Worm (Caenorhabditis elegans) whole organism, late embryonic: ENCODE results near the gene wdr-5.1.

ENCODE experiments used
- K02D7.2 ChIP-seq: sonication (generic microtip); optimal IDR thresholded peaks from 2 replicates; lab custom pipeline; 2017; ENCODE audit warnings: mild to moderate bottlenecking, missing genetic modification characterization, missing compliant biosample characterization
- K09A11.1 ChIP-seq: sonication (generic microtip); optimal IDR thresholded peaks from 2 replicates; lab custom pipeline; 2017; ENCODE audit warnings: antibody characterized with exemption, mild to moderate bottlenecking, missing genetic modification characterization, missing compliant biosample characterization; ENCODE audit not compliant: insufficient read depth
- ceh-18 ChIP-seq: sonication (generic microtip); optimal IDR thresholded peaks from 2 replicates; lab custom pipeline; 2016; ENCODE audit warnings: missing genetic modification characterization, missing compliant biosample characterization
- ceh-2 ChIP-seq: sonication (generic microtip); optimal IDR thresholded peaks from 2 replicates; lab custom pipeline; 2016; ENCODE audit warnings: missing genotype, missing genetic modification characterization, missing compliant biosample characterization
- ceh-24 ChIP-seq: sonication (generic microtip); optimal IDR thresholded peaks from 2 replicates; lab custom pipeline; 2016; ENCODE audit warnings: mild to moderate bottlenecking, missing genetic modification characterization, missing compliant biosample characterization
- ceh-31 ChIP-seq: sonication (generic microtip); optimal IDR thresholded peaks from 2 replicates; lab custom pipeline; 2016; ENCODE audit warnings: missing genetic modification characterization, missing compliant biosample characterization
- ceh-34 ChIP-seq: sonication (generic microtip); optimal IDR thresholded peaks from 2 replicates; lab custom pipeline; 2016; ENCODE audit warnings: mild to moderate bottlenecking, missing genetic modification characterization, missing compliant biosample characterization
- ceh-45 ChIP-seq: fragments of 200-800 bp; sonication (Bioruptor generic); IDR thresholded peaks from 2 replicates; pipeline ENCODE4 v1.3.6; 2022; ENCODE audit warnings: missing genetic modification reagents, missing genetic modification characterization, missing compliant biosample characterization
- ceh-48 ChIP-seq: sonication (generic microtip); optimal IDR thresholded peaks from 2 replicates; lab custom pipeline; 2016; ENCODE audit warnings: missing genetic modification characterization, inconsistent platforms, missing compliant biosample characterization
- che-1 ChIP-seq: sonication (generic microtip); optimal IDR thresholded peaks from 2 replicates; lab custom pipeline; 2016; ENCODE audit warnings: mild to moderate bottlenecking, missing genetic modification characterization, missing compliant biosample characterization
- ets-4 ChIP-seq: sonication (generic microtip); optimal IDR thresholded peaks from 2 replicates; lab custom pipeline; 2016; ENCODE audit warnings: missing genetic modification characterization, missing compliant biosample characterization
- hlh-13 ChIP-seq: fragments of 200-800 bp; sonication (Bioruptor generic); optimal IDR thresholded peaks from 2 replicates; lab custom pipeline; 2018; ENCODE audit warnings: mild to moderate bottlenecking, missing genetic modification characterization, missing compliant biosample characterization
- hlh-15 ChIP-seq: sonication (generic microtip); optimal IDR thresholded peaks from 2 replicates; lab custom pipeline; 2016; ENCODE audit warnings: missing genetic modification characterization, missing compliant biosample characterization
- hlh-6 ChIP-seq: sonication (generic microtip); optimal IDR thresholded peaks from 2 replicates; lab custom pipeline; 2016; ENCODE audit warnings: missing genotype, missing genetic modification characterization, missing compliant biosample characterization
- lim-6 ChIP-seq: sonication (generic microtip); optimal IDR thresholded peaks from 2 replicates; lab custom pipeline; 2016; ENCODE audit warnings: missing genetic modification characterization, missing compliant biosample characterization
- nfya-1 ChIP-seq: sonication (generic microtip); optimal IDR thresholded peaks from 2 replicates; lab custom pipeline; 2017; ENCODE audit warnings: missing genetic modification characterization, mild to moderate bottlenecking, missing compliant biosample characterization, antibody characterized with exemption, moderate library complexity
- npax-4 ChIP-seq: sonication (generic microtip); optimal IDR thresholded peaks from 2 replicates; lab custom pipeline; 2016; ENCODE audit warnings: missing genetic modification characterization, missing compliant biosample characterization
- pat-9 ChIP-seq: fragments of 200-800 bp; sonication (Bioruptor generic); optimal IDR thresholded peaks from 2 replicates; lab custom pipeline; 2018; ENCODE audit warnings: mild to moderate bottlenecking, missing genetic modification characterization, moderate library complexity, missing compliant biosample characterization
- pax-1 ChIP-seq: fragments of 150-350 bp; optimal IDR thresholded peaks from 2 replicates; lab custom pipeline; 2014; ENCODE audit warnings: missing biosample characterization, missing genetic modification characterization
- ref-2 ChIP-seq: sonication (generic microtip); optimal IDR thresholded peaks from 2 replicates; lab custom pipeline; 2016; ENCODE audit warnings: missing genetic modification characterization, missing compliant biosample characterization
- rnt-1 ChIP-seq: sonication (generic microtip); optimal IDR thresholded peaks from 2 replicates; lab custom pipeline; 2016; ENCODE audit warnings: missing genetic modification characterization, missing compliant biosample characterization
- syd-9 ChIP-seq: sonication (generic microtip); optimal IDR thresholded peaks from 2 replicates; lab custom pipeline; 2016; ENCODE audit warnings: mild to moderate bottlenecking, missing genetic modification characterization, moderate library complexity, missing compliant biosample characterization
- tbx-2 ChIP-seq: sonication (generic microtip); optimal IDR thresholded peaks from 2 replicates; lab custom pipeline; 2016; ENCODE audit warnings: missing genetic modification characterization, missing compliant biosample characterization
- tbx-7 ChIP-seq: sonication (generic microtip); optimal IDR thresholded peaks from 2 replicates; lab custom pipeline; 2016; ENCODE audit warnings: missing genotype, missing genetic modification characterization, missing compliant biosample characterization
- unc-42 ChIP-seq: sonication (generic microtip); optimal IDR thresholded peaks from 2 replicates; lab custom pipeline; 2016; ENCODE audit warnings: missing genotype, missing genetic modification characterization, missing compliant biosample characterization
- unc-55 ChIP-seq: sonication (generic microtip); optimal IDR thresholded peaks from 2 replicates; lab custom pipeline; 2017; ENCODE audit warnings: missing biosample characterization, missing genetic modification reagents, missing genetic modification characterization

Gene wdr-5.1

ce11 chrIII:3675480-3675879, 29.6 kb upstream of the wdr-5.1 start:
- TF ChIP-seq ceh-31 (tag; lab: Kevin White, UChicago) (peak; percentile 14), npax-4 (tag; lab: Kevin White, UChicago) (no peak)
- TF ChIP-seq, all 69 proteins: peak for 1

ce11 chrIII:3677378-3677777, 27.7 kb upstream of the wdr-5.1 start:
- peak; percentile 85 for TF ChIP-seq ceh-48 (tag; lab: Kevin White, UChicago)
- peak; percentile 29 for TF ChIP-seq unc-42 (tag; lab: Kevin White, UChicago)
- TF ChIP-seq K09A11.1 (tag; lab: Kevin White, UChicago) = no peak
- TF ChIP-seq ref-2 (tag; lab: Kevin White, UChicago) = peak; percentile 28
- peak; percentile 38 for TF ChIP-seq tbx-2
- TF ChIP-seq nfya-1 (tag; lab: Kevin White, UChicago) = peak; percentile 71
- TF ChIP-seq pax-1 (tag; lab: Kevin White, UChicago) = peak; percentile 48
- no peak for TF ChIP-seq syd-9
- TF ChIP-seq lim-6 (tag; lab: Kevin White, UChicago) = no peak
- no peak for TF ChIP-seq K02D7.2 (tag; lab: Kevin White, UChicago)
- peak; percentile 61 for TF ChIP-seq unc-55 (GFP tag; lab: Kevin White, UChicago)
- TF ChIP-seq ceh-18 (tag; lab: Kevin White, UChicago) = peak; percentile 8
- peak; percentile 63 for TF ChIP-seq ceh-31 (tag; lab: Kevin White, UChicago)
- TF ChIP-seq rnt-1 (tag; lab: Kevin White, UChicago) = no peak
- TF ChIP-seq ceh-34 (tag; lab: Kevin White, UChicago) = peak; percentile 64

ce11 chrIII:3679083-3679482, 26.0 kb upstream of the wdr-5.1 start:
- TF ChIP-seq ets-4 (no peak), unc-42 (tag; lab: Kevin White, UChicago) (peak; percentile 49), ceh-48 (tag; lab: Kevin White, UChicago) (no peak), pat-9 (no peak), unc-55 (GFP tag; lab: Kevin White, UChicago) (peak; percentile 0)

- TF ChIP-seq hlh-13 (GFP tag; lab: Kevin White, UChicago) = no peak
- TF ChIP-seq hlh-6 (tag; lab: Kevin White, UChicago) = no peak
- peak; percentile 10 for TF ChIP-seq ceh-31 (tag; lab: Kevin White, UChicago)
These were observed 23.6 kb upstream of the wdr-5.1 start for ce11 chrIII:3681351-3681938.

- TF ChIP-seq nfya-1 (tag; lab: Kevin White, UChicago) (peak; percentile 89), tbx-7 (tag; lab: Kevin White, UChicago) (no peak), hlh-15 (tag; lab: Kevin White, UChicago) (no peak)
- TF ChIP-seq, all 69 proteins: peak for 1
These were observed 22.1 kb upstream of the wdr-5.1 start for ce11 chrIII:3682869-3683403.

ce11 chrIII:3692516-3692915, 12.6 kb upstream of the wdr-5.1 start:
- no peak for TF ChIP-seq ceh-45
- TF ChIP-seq ceh-2 (tag; lab: Kevin White, UChicago) = no peak
- TF ChIP-seq hlh-13 (GFP tag; lab: Kevin White, UChicago) = no peak
- peak; percentile 6 for TF ChIP-seq unc-42 (tag; lab: Kevin White, UChicago)

ce11 chrIII:3694572-3694971, 10.5 kb upstream of the wdr-5.1 start, which contains the start of gene npr-15:
npr-15 (minus strand) TSS chrIII:3694672.
- TF ChIP-seq che-1 (tag; lab: Kevin White, UChicago) = no peak
- no peak for TF ChIP-seq hlh-13 (GFP tag; lab: Kevin White, UChicago)
- TF ChIP-seq ceh-24 (tag; lab: Kevin White, UChicago) = no peak
- TF ChIP-seq syd-9 = no peak
